Fruit fly (Drosophila melanogaster): ENCODE data around the gene Ggamma30A.
A peak's percentile ranks its signal among the peaks of the same experiment; 100 is the strongest.

Gene Ggamma30A

dm6 chr2L:9210864-9211701 lies 45.3 kb upstream of the Ggamma30A start (continued):
- TF ChIP-seq CG3065 (GFP tag; optimal IDR thresholded peaks at IDR 0.05) (peak; percentile 8), vnd (GFP tag; IDR thresholded peaks at IDR 0.05; ENCODE audit: partially characterized antibody) (no peak), ERR (GFP tag; optimal IDR thresholded peaks at IDR 0.05) (no peak), CG13894 (tag; optimal IDR thresholded peaks at IDR 0.05) (peak; percentile 9), CG11398 (GFP tag; optimal IDR thresholded peaks at IDR 0.05) (no peak), ken (GFP tag; IDR thresholded peaks at IDR 0.05) (no peak), CG11456 (GFP tag; IDR thresholded peaks at IDR 0.05) (no peak), Kr (GFP tag; optimal IDR thresholded peaks at IDR 0.05) (no peak), chinmo (GFP tag; IDR thresholded peaks at IDR 0.05; ENCODE audit: partially characterized antibody) (no peak), dmrt99B (tag; optimal IDR thresholded peaks at IDR 0.05) (peak; percentile 72), zf30C (GFP tag; optimal IDR thresholded peaks at IDR 0.05) (peak; percentile 35), YL-1 (GFP tag; optimal IDR thresholded peaks at IDR 0.05) (peak; percentile 42), CG14710 (tag; optimal IDR thresholded peaks at IDR 0.05) (peak; percentile 53), mam (GFP tag; optimal IDR thresholded peaks at IDR 0.05) (no peak), CG18011 (GFP tag; optimal IDR thresholded peaks at IDR 0.05) (peak; percentile 31), sim (GFP tag; IDR thresholded peaks at IDR 0.05) (no peak), sr (GFP tag; IDR thresholded peaks at IDR 0.05) (peak; percentile 65; the same call in 1 of the 3 replicates), run (tag; optimal IDR thresholded peaks at IDR 0.05) (no peak), p53 (GFP tag; optimal IDR thresholded peaks at IDR 0.05) (no peak), jigr1 (GFP tag; IDR thresholded peaks at IDR 0.05) (no peak), lov (optimal IDR thresholded peaks at IDR 0.05) (no peak), lov (GFP tag; IDR thresholded peaks at IDR 0.05) (no peak), MBD-R2 (GFP tag; IDR thresholded peaks at IDR 0.05) (no peak), CG31388 (GFP tag; optimal IDR thresholded peaks at IDR 0.05) (peak; percentile 33), CG1647 (GFP tag; optimal IDR thresholded peaks at IDR 0.05) (peak; percentile 38), CG10274 (GFP tag; optimal IDR thresholded peaks at IDR 0.05) (peak; percentile 26), otp (GFP tag; IDR thresholded peaks at IDR 0.05) (no peak), emc (GFP tag; optimal IDR thresholded peaks at IDR 0.05) (no peak), dysf (GFP tag; IDR thresholded peaks at IDR 0.05) (peak; percentile 79), dan (GFP tag; IDR thresholded peaks at IDR 0.05) (no peak), jing (GFP tag; optimal IDR thresholded peaks at IDR 0.05) (no peak), CG14860 (GFP tag; IDR thresholded peaks at IDR 0.05; ENCODE audit: partially characterized antibody) (no peak), CG12155 (GFP tag; optimal IDR thresholded peaks at IDR 0.05) (peak; percentile 43), sc (optimal IDR thresholded peaks at IDR 0.05) (no peak), sc (GFP tag; optimal IDR thresholded peaks at IDR 0.05) (peak; percentile 58), CG7556 (GFP tag; optimal IDR thresholded peaks at IDR 0.05) (peak; percentile 79), CG13624 (GFP tag; optimal IDR thresholded peaks at IDR 0.05) (no peak), bsh (GFP tag; optimal IDR thresholded peaks at IDR 0.05) (peak; percentile 60 to 75), chn (GFP tag; optimal IDR thresholded peaks at IDR 0.05) (peak; percentile 6), pum (GFP tag; optimal IDR thresholded peaks at IDR 0.05) (no peak), CrebB (tag; optimal IDR thresholded peaks at IDR 0.05) (no peak), psq (GFP tag; optimal IDR thresholded peaks at IDR 0.05) (peak; percentile 16), cas (GFP tag; IDR thresholded peaks at IDR 0.05) (no peak), CG4707 (GFP tag; optimal IDR thresholded peaks at IDR 0.05) (peak; percentile 19), CG8290 (GFP tag; optimal IDR thresholded peaks at IDR 0.05) (no peak), CG8290 (tag; optimal IDR thresholded peaks at IDR 0.05) (no peak), gem (tag; optimal IDR thresholded peaks at IDR 0.05) (peak; percentile 87), phol (tag; optimal IDR thresholded peaks at IDR 0.05) (peak; percentile 67), Mad (GFP tag; optimal IDR thresholded peaks at IDR 0.05) (peak; percentile 18), CG8281 (tag; optimal IDR thresholded peaks at IDR 0.05) (peak; percentile 15), CG2889 (GFP tag; IDR thresholded peaks at IDR 0.05) (no peak)
